Worm (Caenorhabditis elegans) whole organism, L4 larva: ENCODE results near the gene C05D9.3.
A peak's percentile ranks its signal among the peaks of the same experiment; 100 is the strongest.

ENCODE experiments used
- F37D6.2 ChIP-seq: sonication (generic microtip); optimal IDR thresholded peaks from 2 replicates; lab custom pipeline; 2016; ENCODE audit warnings: mild to moderate bottlenecking, missing genetic modification characterization, missing compliant biosample characterization
- F44E2.7 ChIP-seq: fragments of 200-800 bp; sonication (Bioruptor generic); IDR thresholded peaks from 2 replicates; pipeline ENCODE4 v2.1.2; 2022; ENCODE audit warnings: missing genetic modification characterization, missing compliant biosample characterization
- R02D3.7 ChIP-seq: fragments of 150-350 bp; sonication (generic microtip); optimal IDR thresholded peaks from 3 replicates; lab custom pipeline; 2014; ENCODE audit warnings: missing biosample characterization, missing genetic modification characterization
- T26A8.4 ChIP-seq: fragments of 200-800 bp; sonication (Bioruptor generic); IDR thresholded peaks from 2 replicates; pipeline ENCODE4 v1.3.6; 2022; ENCODE audit warnings: missing genetic modification characterization, missing compliant biosample characterization
- Y105C5A.15 ChIP-seq: fragments of 200-800 bp; sonication (Bioruptor generic); IDR thresholded peaks from 2 replicates; pipeline ENCODE4 v1.3.6; 2022; ENCODE audit warnings: missing genetic modification characterization, missing compliant biosample characterization
- Y5F2A.4 ChIP-seq: fragments of 200-800 bp; sonication (Bioruptor generic); optimal IDR thresholded peaks from 2 replicates; lab custom pipeline; 2018; ENCODE audit warnings: mild to moderate bottlenecking, missing genetic modification characterization, missing compliant biosample characterization
- Y75B8A.6 ChIP-seq: fragments of 200-800 bp; sonication (Bioruptor generic); IDR thresholded peaks from 2 replicates; pipeline ENCODE4 v1.3.6; 2022; ENCODE audit warnings: missing genetic modification reagents, missing genetic modification characterization, missing compliant biosample characterization
- ZK337.2 ChIP-seq: fragments of 200-800 bp; sonication (Bioruptor generic); IDR thresholded peaks from 2 replicates; pipeline ENCODE4 v1.3.6; 2022; ENCODE audit warnings: missing genetic modification reagents, missing genetic modification characterization, missing compliant biosample characterization
- ZK546.5 ChIP-seq, 2 experiments: sonication (generic microtip); optimal IDR thresholded peaks; 2 replicates each; lab custom pipeline; 2017; ENCODE audit warnings: missing biosample characterization in 2 of 2, missing genetic modification characterization in 2 of 2
- aha-1 ChIP-seq: fragments of 150-350 bp; peaks from one replicate; lab custom pipeline; 2014; ENCODE audit warnings: missing biosample characterization, missing genetic modification characterization
- attf-4 ChIP-seq: sonication (generic microtip); optimal IDR thresholded peaks from 3 replicates; lab custom pipeline; 2017; ENCODE audit warnings: missing biosample characterization, missing genetic modification characterization
- ceh-44 ChIP-seq: fragments of 200-800 bp; sonication (Bioruptor generic); IDR thresholded peaks from 2 replicates; pipeline ENCODE4 v1.3.6; 2022; ENCODE audit warnings: missing genetic modification reagents, missing genetic modification characterization, missing compliant biosample characterization
- cey-2 ChIP-seq: sonication (generic microtip); optimal IDR thresholded peaks from 3 replicates; lab custom pipeline; 2017; ENCODE audit warnings: missing genetic modification characterization, mild to moderate bottlenecking, missing compliant biosample characterization, antibody characterized with exemption, borderline replicate concordance; ENCODE audit not compliant: insufficient read depth
- daf-12 ChIP-seq: fragments of 150-350 bp; optimal IDR thresholded peaks from 2 replicates; lab custom pipeline; 2014; ENCODE audit warnings: missing biosample characterization, missing genetic modification reagents, missing genetic modification characterization
- daf-16 ChIP-seq, 3 experiments: sonication (generic microtip); optimal IDR thresholded peaks; 2 replicates each; lab custom pipeline; 2016 to 2017; ENCODE audit warnings: missing genetic modification characterization in 3 of 3, missing genetic modification reagents in 3 of 3, mild to moderate bottlenecking in 2 of 3, missing compliant biosample characterization in 2 of 3, missing biosample characterization in 1 of 3, moderate library complexity in 1 of 3
- dmd-6 ChIP-seq: fragments of 200-800 bp; sonication (Bioruptor generic); IDR thresholded peaks from 2 replicates; pipeline ENCODE4 v1.3.6; 2022; ENCODE audit warnings: missing genetic modification reagents, missing genetic modification characterization, missing compliant biosample characterization
- dmd-8 ChIP-seq: fragments of 200-800 bp; sonication (Bioruptor generic); IDR thresholded peaks from 2 replicates; pipeline ENCODE4 v1.3.6; 2022; ENCODE audit warnings: missing genetic modification characterization, missing compliant biosample characterization
- dve-1 ChIP-seq: sonication (generic microtip); optimal IDR thresholded peaks from 2 replicates; lab custom pipeline; 2017; ENCODE audit warnings: antibody characterized with exemption, mild to moderate bottlenecking, missing genetic modification characterization, missing compliant biosample characterization; ENCODE audit not compliant: insufficient read depth
- hlh-11 ChIP-seq: fragments of 200-800 bp; sonication (Bioruptor generic); optimal IDR thresholded peaks from 2 replicates; lab custom pipeline; 2018; ENCODE audit warnings: mild to moderate bottlenecking, missing genetic modification characterization, missing compliant biosample characterization
- lim-7 ChIP-seq: fragments of 200-800 bp; sonication (Bioruptor generic); IDR thresholded peaks from 2 replicates; pipeline ENCODE4 v1.3.6; 2022; ENCODE audit warnings: missing genetic modification characterization, missing compliant biosample characterization
- lin-15B ChIP-seq: fragments of 150-350 bp; sonication (generic microtip); optimal IDR thresholded peaks from 3 replicates; lab custom pipeline; 2014; ENCODE audit warnings: missing biosample characterization, missing genetic modification characterization
- lin-39 ChIP-seq: fragments of 150-350 bp; optimal IDR thresholded peaks from 2 replicates; lab custom pipeline; 2014; ENCODE audit warnings: missing biosample characterization, missing genetic modification reagents, missing genetic modification characterization
- lsy-2 ChIP-seq, 2 experiments: fragments of 150-350 bp in 1 of 2; sonication (generic microtip) in 1 of 2; optimal IDR thresholded peaks; 2 replicates each; lab custom pipeline; 2014 to 2017; ENCODE audit warnings: missing biosample characterization in 2 of 2, missing genetic modification characterization in 2 of 2
- mep-1 ChIP-seq: fragments of 150-350 bp; sonication (generic microtip); optimal IDR thresholded peaks from 3 replicates; lab custom pipeline; 2014; ENCODE audit warnings: missing biosample characterization, missing genetic modification characterization
- nhr-237 ChIP-seq: sonication (generic microtip); optimal IDR thresholded peaks from 2 replicates; lab custom pipeline; 2017; ENCODE audit warnings: missing biosample characterization, missing genetic modification characterization
- nhr-28 ChIP-seq: fragments of 150-350 bp; optimal IDR thresholded peaks from 2 replicates; lab custom pipeline; 2014; ENCODE audit warnings: missing biosample characterization, missing genetic modification characterization
- php-3 ChIP-seq: fragments of 200-800 bp; sonication (Bioruptor generic); IDR thresholded peaks from 2 replicates; pipeline ENCODE4 v1.3.6; 2022; ENCODE audit warnings: missing genetic modification reagents, missing genetic modification characterization, missing compliant biosample characterization
- pqm-1 ChIP-seq: sonication (generic microtip); optimal IDR thresholded peaks from 2 replicates; lab custom pipeline; 2017; ENCODE audit warnings: missing biosample characterization, missing genetic modification characterization
- set-16 ChIP-seq: fragments of 200-800 bp; sonication (Bioruptor generic); IDR thresholded peaks from 2 replicates; pipeline ENCODE4 v1.3.6; 2022; ENCODE audit warnings: missing genetic modification reagents, missing genetic modification characterization, missing compliant biosample characterization
- snpc-4 ChIP-seq: fragments of 150-350 bp; optimal IDR thresholded peaks from 2 replicates; lab custom pipeline; 2014; ENCODE audit warnings: missing biosample characterization, missing genetic modification characterization
- tra-1 ChIP-seq: fragments of 200-800 bp; sonication (Bioruptor generic); IDR thresholded peaks from 2 replicates; pipeline ENCODE4 v1.3.6; 2022; ENCODE audit warnings: missing genetic modification reagents, missing genetic modification characterization, missing compliant biosample characterization
- unc-39 ChIP-seq: sonication (generic microtip); optimal IDR thresholded peaks from 2 replicates; lab custom pipeline; 2017; ENCODE audit warnings: missing biosample characterization, missing genetic modification characterization
- unc-62 ChIP-seq, 3 experiments: fragments of 150-350 bp in 1 of 3; sonication (generic microtip); optimal IDR thresholded peaks in 2 of 3; peaks in 1 of 3; 1 replicate in 1 of 3; 2 replicates in 2 of 3; lab custom pipeline; 2014 to 2017; ENCODE audit warnings: missing biosample characterization in 3 of 3, missing genetic modification characterization in 3 of 3, missing genetic modification reagents in 3 of 3, missing genotype in 1 of 3
- zag-1 ChIP-seq: fragments of 150-350 bp; optimal IDR thresholded peaks from 2 replicates; lab custom pipeline; 2014; ENCODE audit warnings: missing biosample characterization, missing genetic modification characterization
- zfp-3 ChIP-seq: fragments of 200-800 bp; sonication (Bioruptor generic); conservative IDR thresholded peaks from 2 replicates; pipeline ENCODE4 v1.3.6; 2022; ENCODE audit warnings: missing genetic modification reagents, missing genetic modification characterization, missing compliant biosample characterization
- ztf-7 ChIP-seq: fragments of 150-350 bp; optimal IDR thresholded peaks from 2 replicates; lab custom pipeline; 2014; ENCODE audit warnings: missing biosample characterization, missing genetic modification characterization

The C05D9.3 gene

DNA sequence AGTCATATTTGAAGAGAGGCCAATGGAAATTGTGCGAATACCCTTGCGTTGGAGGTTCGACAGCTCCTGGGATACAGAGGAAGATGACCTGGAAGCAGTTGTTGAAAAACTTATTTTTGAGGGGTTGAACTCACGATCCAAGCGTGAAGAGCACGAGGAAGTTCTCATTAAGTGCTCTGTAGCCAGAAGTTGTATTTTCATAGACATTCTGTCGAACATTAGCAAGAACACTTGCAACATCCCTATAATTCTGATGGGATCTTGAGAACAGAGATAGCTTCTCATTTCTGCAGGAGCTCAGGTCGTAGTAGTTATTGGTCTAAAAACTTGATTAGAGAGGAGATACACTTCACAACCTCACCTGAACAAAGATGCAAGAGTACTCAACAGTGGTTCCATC lies 29.9 kb downstream of the C05D9.3 start:
- TF ChIP-seq ZK546.5 (tag; optimal IDR thresholded peaks at IDR 0.05; lab: Kevin White, UChicago): no peak
- no peak for TF ChIP-seq ceh-44
- TF ChIP-seq aha-1 (tag; lab: Kevin White, UChicago): peak; percentile 83
- TF ChIP-seq Y105C5A.15 (GFP tag; lab: Robert Waterston, UW): 0 out of 2 replicates have a peak, but pooled peaks have one; percentile 52
- TF ChIP-seq unc-39 (tag; lab: Kevin White, UChicago): no peak

- peak; percentile 16 for TF ChIP-seq dve-1 (tag; lab: Kevin White, UChicago)
- TF ChIP-seq unc-62 (GFP tag; optimal IDR thresholded peaks at IDR 0.05 in 1 of 2; lab: Kevin White, UChicago): peak in 1 of 2 experiments; percentile 69
- no peak for TF ChIP-seq unc-62 (tag; optimal IDR thresholded peaks at IDR 0.05; lab: Kevin White, UChicago)
- peak; percentile 61 for TF ChIP-seq pqm-1 (tag; lab: Kevin White, UChicago)
- TF ChIP-seq nhr-237 (tag; lab: Kevin White, UChicago): no peak
- peak; percentile 40 for TF ChIP-seq nhr-28 (tag; lab: Kevin White, UChicago)
- TF ChIP-seq lin-39 (tag; lab: Kevin White, UChicago): no peak
- no peak for TF ChIP-seq T26A8.4 (GFP tag; lab: Robert Waterston, UW)
- peak; percentile 32; the same call in 1 of the 2 replicates for TF ChIP-seq dmd-6 (GFP tag; lab: Robert Waterston, UW)
- no peak for TF ChIP-seq daf-16 (GFP tag; optimal IDR thresholded peaks at IDR 0.05; lab: Kevin White, UChicago)
- peak; percentile 29 for TF ChIP-seq daf-16 (tag; optimal IDR thresholded peaks at IDR 0.05; lab: Kevin White, UChicago)
- peak; percentile 27 for TF ChIP-seq hlh-11 (tag; lab: Kevin White, UChicago)
- TF ChIP-seq tra-1 (GFP tag; lab: Robert Waterston, UW): 0 out of 2 replicates have a peak, but pooled peaks have one; percentile 42
Measured at ce11 chrX:1147394-1147793, 35.7 kb downstream of the C05D9.3 start.

- peak; percentile 97 for TF ChIP-seq ztf-7 (tag; lab: Kevin White, UChicago)
- TF ChIP-seq lin-15B (tag; lab: Kevin White, UChicago): no peak
- TF ChIP-seq mep-1 (tag; lab: Kevin White, UChicago): peak; percentile 44
- peak; percentile 68 for TF ChIP-seq dve-1 (tag; lab: Kevin White, UChicago)
- TF ChIP-seq php-3: peak; percentile 43; the same call in 1 of the 2 replicates
- TF ChIP-seq Y75B8A.6: no peak
- TF ChIP-seq F44E2.7: no peak
- TF ChIP-seq zag-1 (tag; lab: Kevin White, UChicago): no peak
- peak; percentile 85 for TF ChIP-seq pqm-1 (tag; lab: Kevin White, UChicago)
- TF ChIP-seq dmd-6 (GFP tag; lab: Robert Waterston, UW): peak; percentile 63; the same call in 1 of the 2 replicates
- TF ChIP-seq Y5F2A.4 (GFP tag; lab: Kevin White, UChicago): no peak
- TF ChIP-seq nhr-28 (tag; lab: Kevin White, UChicago): peak; percentile 79
- no peak for TF ChIP-seq daf-16 (GFP tag; optimal IDR thresholded peaks at IDR 0.05; lab: Kevin White, UChicago)
- TF ChIP-seq daf-16 (tag; optimal IDR thresholded peaks at IDR 0.05; lab: Kevin White, UChicago): peak; percentile 68
- no peak for TF ChIP-seq set-16 (GFP tag; lab: Robert Waterston, UW)
- no peak for TF ChIP-seq cey-2 (tag; lab: Kevin White, UChicago)
- no peak for TF ChIP-seq R02D3.7 (tag; lab: Kevin White, UChicago)
Measured at ce11 chrX:1148438-1148837, 36.7 kb downstream of the C05D9.3 start, which contains the start of the genes R193.2 and R193.6. Gene R193.2 (minus strand): TSS chrX:1148585. Gene R193.6 (plus strand): TSS chrX:1148787.

- TF ChIP-seq Y5F2A.4 (GFP tag; lab: Kevin White, UChicago): no peak
- no peak for TF ChIP-seq lim-7 (GFP tag; lab: Robert Waterston, UW)
- TF ChIP-seq hlh-11 (tag; lab: Kevin White, UChicago): no peak
- no peak for TF ChIP-seq set-16 (GFP tag; lab: Robert Waterston, UW)
- no peak for TF ChIP-seq F37D6.2
- TF ChIP-seq lsy-2 (tag; optimal IDR thresholded peaks at IDR 0.05; lab: Kevin White, UChicago): no peak
- no peak for TF ChIP-seq ZK337.2 (GFP tag; lab: Robert Waterston, UW)
- TF ChIP-seq snpc-4 (tag; lab: Kevin White, UChicago): no peak
- TF ChIP-seq dmd-8 (GFP tag; lab: Robert Waterston, UW): no peak
- TF ChIP-seq attf-4 (tag; lab: Kevin White, UChicago): no peak
- TF ChIP-seq zfp-3 (GFP tag; lab: Robert Waterston, UW): no peak
- no peak for TF ChIP-seq Y105C5A.15 (GFP tag; lab: Robert Waterston, UW)
- TF ChIP-seq daf-12 (tag; lab: Kevin White, UChicago): no peak
Measured at ce11 chrX:1154648-1155047, 42.9 kb downstream of the C05D9.3 start, which contains the start of gene R193.1. Gene R193.1 (plus strand): TSS chrX:1154948.
